Worm (Caenorhabditis elegans) whole organism, midembryonic: Measurements from ENCODE around the gene arle-14.

ENCODE experiments used
- T22C8.4 ChIP-seq: fragments of 200-800 bp; sonication (Bioruptor generic); IDR thresholded peaks from 2 replicates; pipeline ENCODE4 v1.3.6; 2022; ENCODE audit warnings: missing genetic modification characterization, missing compliant biosample characterization
- cog-1 ChIP-seq: sonication (generic microtip); optimal IDR thresholded peaks from 2 replicates; lab custom pipeline; 2016; ENCODE audit warnings: missing genetic modification characterization, missing compliant biosample characterization
- flt-1 ChIP-seq: fragments of 200-800 bp; sonication (Bioruptor generic); IDR thresholded peaks from 2 replicates; pipeline ENCODE4 v1.3.6; 2022; ENCODE audit warnings: missing genetic modification characterization, missing compliant biosample characterization
- klf-2 ChIP-seq: fragments of 200-800 bp; sonication (Bioruptor generic); conservative IDR thresholded peaks from 2 replicates; pipeline ENCODE4 v1.3.6; 2022; ENCODE audit warnings: missing genetic modification reagents, missing genetic modification characterization, missing compliant biosample characterization
- med-1 ChIP-seq: sonication (generic microtip); optimal IDR thresholded peaks from 2 replicates; lab custom pipeline; 2017; ENCODE audit warnings: missing genetic modification characterization, mild to moderate bottlenecking, missing compliant biosample characterization, antibody characterized with exemption, missing genetic modification reagents; ENCODE audit not compliant: insufficient read depth
- ref-1 ChIP-seq: fragments of 200-800 bp; sonication (Bioruptor generic); conservative IDR thresholded peaks from 2 replicates; pipeline ENCODE4 v1.3.6; 2022; ENCODE audit warnings: missing genetic modification reagents, missing genetic modification characterization, missing compliant biosample characterization
- tab-1 ChIP-seq: fragments of 200-800 bp; sonication (Bioruptor generic); IDR thresholded peaks from 2 replicates; pipeline ENCODE4 v1.3.6; 2022; ENCODE audit warnings: missing genetic modification characterization, missing compliant biosample characterization
- ztf-23 ChIP-seq: fragments of 200-800 bp; sonication (Bioruptor generic); IDR thresholded peaks from 2 replicates; pipeline ENCODE4 v1.3.6; 2022; ENCODE audit warnings: missing genetic modification reagents, missing genetic modification characterization, missing compliant biosample characterization
- ztf-29 ChIP-seq: fragments of 200-800 bp; sonication (Bioruptor generic); IDR thresholded peaks from 2 replicates; pipeline ENCODE4 v1.3.6; 2022; ENCODE audit warnings: missing genetic modification reagents, missing genetic modification characterization, missing compliant biosample characterization

The arle-14 gene

DNA sequence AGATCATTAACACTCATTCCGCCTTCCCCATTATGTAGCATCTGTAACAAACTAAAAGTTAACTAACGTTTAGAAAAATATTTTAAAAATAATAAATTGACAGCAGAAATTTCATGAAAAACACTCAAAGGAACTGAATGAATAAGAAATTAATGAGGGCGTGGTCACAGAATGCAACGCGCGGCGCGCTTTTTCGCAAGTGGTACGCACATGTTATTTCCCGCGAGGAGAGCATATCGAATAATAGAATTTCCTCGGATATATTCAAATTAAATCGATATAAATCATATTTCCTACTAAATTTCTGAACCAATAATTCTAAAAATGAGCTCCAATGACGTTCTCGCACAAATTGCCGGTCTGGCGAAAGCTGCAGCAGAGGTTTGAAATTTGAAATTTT lies at the start of gene arle-14, which contains the start of gene abi-1:
TSS of gene arle-14 (plus strand) at position 217 of the 400 bp plus-strand sequence.
TSS of gene abi-1 (minus strand) at position 51 of the 400 bp plus-strand sequence.
- TF ChIP-seq ztf-29 (GFP tag; lab: Robert Waterston, UW), result no peak
- TF ChIP-seq ref-1 (GFP tag; lab: Robert Waterston, UW), result no peak
- TF ChIP-seq T22C8.4 (GFP tag; lab: Robert Waterston, UW), result no peak

DNA sequence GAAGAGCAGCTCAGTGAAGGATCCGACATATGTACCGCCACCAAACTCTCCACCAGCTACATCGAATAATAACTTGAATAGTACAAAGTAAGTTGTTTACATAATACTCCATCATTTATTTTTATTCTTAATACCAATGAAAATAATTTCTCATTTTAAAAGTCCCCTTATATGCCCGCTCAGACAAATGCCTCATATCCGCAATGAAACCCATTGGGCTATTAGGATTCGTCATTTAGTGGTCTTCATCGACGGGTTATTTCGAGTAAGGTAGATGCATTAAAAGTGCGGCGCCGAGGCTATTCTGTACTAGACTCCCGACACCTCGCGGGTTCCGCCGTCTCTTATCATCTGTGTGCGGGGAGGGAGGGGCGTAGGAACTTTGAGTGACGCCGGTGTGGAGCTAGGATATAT lies 39.0 kb upstream of the arle-14 start:
- TF ChIP-seq ztf-23 (GFP tag; lab: Robert Waterston, UW) (0 out of 2 replicates have a peak, but pooled peaks have one; percentile 13), med-1 (GFP tag; lab: Kevin White, UChicago) (no peak)

DNA sequence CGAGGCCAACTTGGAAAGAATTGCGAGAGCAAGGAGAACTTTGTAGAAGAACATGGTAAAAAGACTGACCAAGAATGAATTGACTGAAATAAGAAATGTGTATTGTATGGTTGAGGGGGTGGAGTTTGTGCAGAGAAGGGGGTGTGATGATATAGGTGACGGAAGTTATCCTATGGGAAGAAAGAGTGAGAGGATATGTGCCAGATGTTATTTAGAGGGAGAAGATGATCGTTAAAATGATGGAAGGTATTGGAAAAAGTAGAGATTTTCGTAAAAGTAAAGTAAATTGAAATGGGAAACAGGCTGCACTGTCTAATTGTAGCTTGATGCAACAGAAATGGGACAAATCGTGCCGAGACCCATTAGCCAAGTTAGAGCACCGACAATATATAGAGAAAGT lies 35.8 kb upstream of the arle-14 start, which contains the start of gene sdz-21:
TSS of gene sdz-21 (minus strand) at position 101 of the 400 bp plus-strand sequence.
- no peak for TF ChIP-seq ref-1 (GFP tag; lab: Robert Waterston, UW)
- no peak for TF ChIP-seq med-1 (GFP tag; lab: Kevin White, UChicago)
- no peak for TF ChIP-seq tab-1 (GFP tag; lab: Robert Waterston, UW)
- TF ChIP-seq klf-2 (GFP tag; lab: Robert Waterston, UW), result no peak
- no peak for TF ChIP-seq ztf-29 (GFP tag; lab: Robert Waterston, UW)
- no peak for TF ChIP-seq ztf-23 (GFP tag; lab: Robert Waterston, UW)

DNA sequence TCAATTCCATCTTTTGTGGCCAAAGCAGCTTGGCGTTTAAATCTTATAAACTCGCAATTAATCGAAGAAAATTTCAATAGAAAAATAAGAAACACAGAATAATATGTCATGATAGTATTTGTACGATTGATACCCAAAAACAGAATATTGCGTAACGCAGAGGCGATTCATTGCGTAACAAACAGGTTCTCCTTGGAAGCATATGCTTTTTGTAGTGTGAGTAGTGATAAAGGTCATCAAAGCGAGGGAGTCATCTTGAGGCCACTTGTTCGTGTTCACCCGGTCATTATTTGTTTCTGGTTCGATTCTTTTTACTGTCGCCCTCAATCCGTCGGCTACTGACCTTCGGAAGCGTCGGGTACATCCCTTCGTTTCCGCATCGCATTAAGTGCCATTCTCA lies 31.7 kb upstream of the arle-14 start, which contains the start of gene F54E7.6:
TSS of gene F54E7.6 (minus strand) at position 110 of the 400 bp plus-strand sequence.
- TF ChIP-seq ztf-29 (GFP tag; lab: Robert Waterston, UW), result no peak
- TF ChIP-seq ztf-23 (GFP tag; lab: Robert Waterston, UW), result no peak
- no peak for TF ChIP-seq klf-2 (GFP tag; lab: Robert Waterston, UW)
- no peak for TF ChIP-seq tab-1 (GFP tag; lab: Robert Waterston, UW)
- no peak for TF ChIP-seq med-1 (GFP tag; lab: Kevin White, UChicago)
- TF ChIP-seq cog-1 (tag; lab: Kevin White, UChicago), result no peak
- no peak for TF ChIP-seq ref-1 (GFP tag; lab: Robert Waterston, UW)
- TF ChIP-seq flt-1, result no peak
- TF ChIP-seq T22C8.4 (GFP tag; lab: Robert Waterston, UW), result no peak

DNA sequence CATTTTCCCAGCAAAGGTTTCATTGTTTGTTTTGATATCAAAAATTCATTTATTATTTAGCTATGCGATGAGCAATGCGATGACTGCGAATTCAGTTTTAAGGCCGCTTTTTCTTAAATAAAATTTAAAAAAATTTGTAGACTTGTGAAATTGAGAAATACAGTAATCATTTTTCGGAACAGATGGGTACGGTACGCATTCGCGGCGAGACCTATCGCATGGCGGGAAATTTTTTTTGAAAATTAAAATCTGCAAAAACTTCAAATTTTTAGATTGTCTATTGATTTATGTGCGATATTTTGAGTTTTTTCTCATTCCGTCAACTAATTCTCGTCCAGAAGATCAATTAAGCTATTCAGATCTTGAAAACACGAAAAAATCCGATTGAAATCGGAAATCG lies 29.2 kb upstream of the arle-14 start:
- TF ChIP-seq ref-1 (GFP tag; lab: Robert Waterston, UW) (no peak), flt-1 (no peak), T22C8.4 (GFP tag; lab: Robert Waterston, UW) (no peak), med-1 (GFP tag; lab: Kevin White, UChicago) (no peak)

DNA sequence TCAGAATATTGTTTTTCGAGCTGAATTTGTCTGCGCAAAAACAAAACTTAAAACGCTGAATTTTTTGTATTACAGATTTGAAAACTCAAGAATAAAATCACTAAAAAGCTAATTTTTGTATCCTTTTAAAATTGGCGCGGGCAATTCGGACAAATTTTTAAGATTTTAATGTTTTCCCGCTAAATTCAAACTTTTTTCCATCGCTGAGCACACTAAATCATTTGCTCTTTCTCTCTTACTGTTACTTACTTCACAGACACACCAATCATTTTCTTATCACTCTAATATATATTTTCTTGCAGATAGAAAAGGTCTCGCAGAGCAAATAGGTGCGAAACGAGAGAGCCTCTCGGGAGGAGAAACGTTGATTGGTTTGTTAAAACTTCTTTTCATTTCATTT lies 28.8 kb upstream of the arle-14 start, which contains the start of gene par-3:
TSS of gene par-3 (plus strand) at position 301 of the 400 bp plus-strand sequence.
- no peak for TF ChIP-seq T22C8.4 (GFP tag; lab: Robert Waterston, UW)
- no peak for TF ChIP-seq ztf-23 (GFP tag; lab: Robert Waterston, UW)
- no peak for TF ChIP-seq flt-1
- no peak for TF ChIP-seq klf-2 (GFP tag; lab: Robert Waterston, UW)
- TF ChIP-seq med-1 (GFP tag; lab: Kevin White, UChicago), result no peak
- no peak for TF ChIP-seq cog-1 (tag; lab: Kevin White, UChicago)
- TF ChIP-seq tab-1 (GFP tag; lab: Robert Waterston, UW), result no peak
- TF ChIP-seq ref-1 (GFP tag; lab: Robert Waterston, UW), result no peak
- TF ChIP-seq ztf-29 (GFP tag; lab: Robert Waterston, UW), result no peak

DNA sequence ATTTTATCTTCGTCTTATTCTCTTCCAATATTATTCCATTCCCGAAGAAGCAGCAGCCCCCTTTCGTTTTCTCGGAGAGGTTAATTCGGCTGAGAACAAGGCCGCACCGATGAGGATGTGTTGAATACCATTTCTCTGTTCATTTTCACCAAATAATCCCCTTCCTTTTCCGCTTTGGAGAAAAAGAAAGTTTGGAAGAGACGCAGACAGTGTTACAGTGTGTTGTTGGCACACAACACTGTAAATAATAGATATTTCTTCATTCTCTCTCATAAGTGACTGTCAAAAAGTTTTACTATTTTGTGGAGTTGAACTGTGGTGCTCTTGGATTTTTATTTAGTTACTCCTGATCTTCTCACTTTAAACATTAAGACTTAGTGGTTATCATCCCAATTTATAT lies 27.4 kb upstream of the arle-14 start:
- TF ChIP-seq flt-1 (no peak), ztf-23 (GFP tag; lab: Robert Waterston, UW) (no peak), med-1 (GFP tag; lab: Kevin White, UChicago) (no peak), T22C8.4 (GFP tag; lab: Robert Waterston, UW) (no peak), klf-2 (GFP tag; lab: Robert Waterston, UW) (no peak), ztf-29 (GFP tag; lab: Robert Waterston, UW) (no peak), ref-1 (GFP tag; lab: Robert Waterston, UW) (no peak), tab-1 (GFP tag; lab: Robert Waterston, UW) (no peak), cog-1 (tag; lab: Kevin White, UChicago) (no peak)

DNA sequence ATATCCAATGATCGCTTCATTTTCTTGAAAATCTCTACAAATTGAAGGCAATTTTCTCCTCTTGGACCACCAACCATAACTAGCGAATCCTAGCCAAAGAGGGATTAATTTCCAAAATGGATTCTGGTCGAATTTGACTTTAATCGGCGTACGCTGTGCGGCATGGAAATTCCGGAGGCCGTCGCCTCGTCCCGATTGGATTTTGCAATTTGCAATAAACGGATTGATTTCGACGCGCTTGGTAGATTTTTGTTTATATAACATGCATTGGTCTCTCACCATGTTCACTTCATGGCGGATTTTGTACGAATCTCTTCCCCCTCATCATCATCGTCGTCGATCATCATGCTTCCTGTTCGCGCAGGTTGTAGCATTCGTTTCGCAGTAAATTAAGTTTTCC lies 27.0 kb upstream of the arle-14 start:
- TF ChIP-seq med-1 (GFP tag; lab: Kevin White, UChicago), result no peak
- TF ChIP-seq ref-1 (GFP tag; lab: Robert Waterston, UW), result no peak
- no peak for TF ChIP-seq ztf-29 (GFP tag; lab: Robert Waterston, UW)
- TF ChIP-seq klf-2 (GFP tag; lab: Robert Waterston, UW), result no peak
- TF ChIP-seq ztf-23 (GFP tag; lab: Robert Waterston, UW), result no peak
- no peak for TF ChIP-seq flt-1
- TF ChIP-seq T22C8.4 (GFP tag; lab: Robert Waterston, UW), result no peak
- TF ChIP-seq cog-1 (tag; lab: Kevin White, UChicago), result no peak

DNA sequence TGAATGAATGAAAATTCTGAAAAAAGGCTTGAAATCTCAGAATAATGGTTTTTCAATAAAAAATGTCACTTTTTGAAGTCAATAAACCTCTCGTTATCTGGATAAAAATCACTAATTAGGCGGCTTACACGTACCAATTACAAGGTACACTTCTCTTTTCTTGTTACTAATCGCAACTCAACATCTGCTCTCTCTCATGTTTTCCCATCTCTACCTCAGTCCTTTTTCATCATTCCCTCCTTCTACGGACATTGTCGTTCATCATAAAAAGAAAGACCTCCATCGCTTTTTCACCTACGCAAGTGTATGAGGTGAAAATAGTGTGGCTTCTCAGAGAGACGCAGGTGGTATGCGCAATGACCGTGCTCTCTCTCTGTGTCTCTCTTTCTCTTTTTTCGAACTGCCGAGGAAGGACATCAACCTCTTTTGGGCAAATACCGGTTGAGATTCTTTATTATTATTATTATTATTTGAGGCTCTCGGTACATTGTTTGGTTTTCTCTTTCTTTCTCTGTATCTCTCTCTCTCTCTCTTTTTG lies 24.7 kb upstream of the arle-14 start:
- TF ChIP-seq tab-1 (GFP tag; lab: Robert Waterston, UW) (no peak), cog-1 (tag; lab: Kevin White, UChicago) (peak; percentile 68)

DNA sequence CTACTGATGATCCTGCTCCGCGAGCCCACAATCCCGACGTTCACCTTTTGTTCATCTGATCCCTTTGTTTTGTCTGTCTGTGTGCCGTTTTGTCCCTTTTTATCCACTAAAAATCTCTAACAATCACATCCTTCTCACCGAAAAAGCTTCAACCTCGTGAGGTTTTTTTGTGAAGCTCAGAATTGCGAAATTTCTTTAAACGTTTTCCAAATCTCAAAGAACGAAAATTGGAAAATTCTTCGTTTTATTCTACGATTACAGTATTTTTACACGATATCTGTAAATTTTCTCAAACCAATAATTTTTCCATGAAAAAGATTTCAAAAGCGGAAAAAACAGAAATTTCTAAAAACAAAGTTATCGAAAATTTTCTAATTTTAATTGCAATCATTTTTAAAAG lies 18.5 kb upstream of the arle-14 start:
- TF ChIP-seq ztf-23 (GFP tag; lab: Robert Waterston, UW) (no peak), ref-1 (GFP tag; lab: Robert Waterston, UW) (no peak), flt-1 (no peak), cog-1 (tag; lab: Kevin White, UChicago) (no peak), tab-1 (GFP tag; lab: Robert Waterston, UW) (no peak), med-1 (GFP tag; lab: Kevin White, UChicago) (no peak), ztf-29 (GFP tag; lab: Robert Waterston, UW) (no peak), klf-2 (GFP tag; lab: Robert Waterston, UW) (no peak), T22C8.4 (GFP tag; lab: Robert Waterston, UW) (no peak)
